Worm (Caenorhabditis elegans): ENCODE results near the gene srg-30.

DNA sequence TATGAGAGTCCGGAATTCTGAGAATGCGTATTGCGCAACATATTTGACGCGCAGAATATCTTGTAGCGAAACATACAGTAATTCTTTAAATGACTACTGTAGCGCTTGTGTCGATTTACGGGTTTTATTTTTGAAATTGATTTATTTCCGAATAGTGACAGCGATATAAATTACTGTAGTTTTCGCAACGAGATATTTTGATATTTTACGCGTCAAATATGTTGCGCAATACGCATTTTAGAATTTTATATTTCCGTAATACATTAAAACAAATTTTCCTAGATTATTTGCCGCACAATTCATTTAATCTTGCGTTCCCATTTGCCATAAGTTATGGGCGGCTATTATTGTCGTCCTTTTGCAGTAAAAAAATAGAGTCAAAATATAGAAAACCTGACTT is 12.8 kb downstream of the srg-30 start:
- TF ChIP-seq dpl-1 (GFP tag; optimal IDR thresholded peaks at IDR 0.05) (no peak), dpff-1 (tag; optimal IDR thresholded peaks at IDR 0.05) (no peak), sptf-2 (GFP tag; optimal IDR thresholded peaks at IDR 0.05) (no peak), ets-4 (GFP tag; optimal IDR thresholded peaks at IDR 0.05) (no peak), madf-3 (GFP tag; IDR thresholded peaks at IDR 0.05) (no peak), snpc-4 (GFP tag; optimal IDR thresholded peaks at IDR 0.05) (no peak), snpc-4 (tag; optimal IDR thresholded peaks at IDR 0.05) (no peak), Y79H2A.3 (GFP tag; conservative IDR thresholded peaks at IDR 0.05) (no peak), K11D2.4 (GFP tag; IDR thresholded peaks at IDR 0.05) (no peak)
